Fruit fly (Drosophila melanogaster) whole organism, prepupa: ENCODE data around the gene Pstk.

ENCODE experiments used
- CG11294 ChIP-seq: fragments of 200-800 bp; sonication (Bioruptor generic); IDR thresholded peaks from 2 replicates; pipeline ENCODE4 v1.3.6; 2022; ENCODE audit warnings: missing biosample characterization, missing genetic modification characterization
- CG11762 ChIP-seq: fragments of 200-800 bp; sonication (Bioruptor generic); optimal IDR thresholded peaks from 3 replicates; lab custom pipeline; 2016; ENCODE audit warnings: missing biosample characterization, missing genetic modification characterization; ENCODE audit not compliant: insufficient read depth
- CG11902 ChIP-seq: fragments of 200-800 bp; sonication (Bioruptor generic); optimal IDR thresholded peaks from 3 replicates; lab custom pipeline; 2016; ENCODE audit warnings: missing biosample characterization, missing genetic modification characterization
- CG15336 ChIP-seq: fragments of 200-800 bp; sonication (Bioruptor generic); IDR thresholded peaks from 2 replicates; pipeline ENCODE4 v1.3.6; 2022; ENCODE audit warnings: missing biosample characterization, missing genetic modification characterization
- CG1621 ChIP-seq: fragments of 200-800 bp; sonication (Bioruptor generic); optimal IDR thresholded peaks from 3 replicates; lab custom pipeline; 2018; ENCODE audit warnings: missing biosample characterization, mild to moderate bottlenecking, missing genetic modification characterization
- CG16779 ChIP-seq: fragments of 200-800 bp; sonication (Bioruptor generic); optimal IDR thresholded peaks from 3 replicates; lab custom pipeline; 2017; ENCODE audit warnings: missing biosample characterization, mild to moderate bottlenecking, missing genetic modification characterization
- CG3032 ChIP-seq: fragments of 200-800 bp; optimal IDR thresholded peaks from 2 replicates; lab custom pipeline; 2019; ENCODE audit warnings: missing biosample characterization, mild to moderate bottlenecking, missing genetic modification characterization, moderate library complexity
- CG32006 ChIP-seq: fragments of 200-800 bp; sonication (Bioruptor generic); optimal IDR thresholded peaks from 3 replicates; lab custom pipeline; 2017; ENCODE audit warnings: missing biosample characterization, mild to moderate bottlenecking, missing genetic modification characterization
- CG34406 ChIP-seq: fragments of 200-800 bp; sonication (Bioruptor generic); optimal IDR thresholded peaks from 3 replicates; lab custom pipeline; 2016; ENCODE audit warnings: missing biosample characterization, missing genetic modification characterization
- CG3919 ChIP-seq: fragments of 200-800 bp; sonication (Bioruptor generic); optimal IDR thresholded peaks from 3 replicates; lab custom pipeline; 2016; ENCODE audit warnings: missing biosample characterization, missing genetic modification characterization
- CG6163 ChIP-seq: fragments of 200-800 bp; sonication (Bioruptor generic); IDR thresholded peaks from 3 replicates; pipeline ENCODE4 v1.3.6; 2022; ENCODE audit warnings: missing biosample characterization, missing genetic modification characterization
- CG6792 ChIP-seq: fragments of 200-800 bp; sonication (Bioruptor generic); optimal IDR thresholded peaks from 3 replicates; lab custom pipeline; 2016; ENCODE audit warnings: missing biosample characterization, missing genetic modification characterization
- CG6854 ChIP-seq: fragments of 200-800 bp; sonication (Bioruptor generic); optimal IDR thresholded peaks from 2 replicates; lab custom pipeline; 2017; ENCODE audit warnings: missing biosample characterization, mild to moderate bottlenecking, missing genetic modification characterization
- CG8119 ChIP-seq: fragments of 200-800 bp; sonication (Bioruptor generic); IDR thresholded peaks from 3 replicates; pipeline ENCODE4 v1.3.6; 2022; ENCODE audit warnings: missing biosample characterization, missing genetic modification characterization
- CG8632 ChIP-seq: fragments of 200-800 bp; sonication (Bioruptor generic); optimal IDR thresholded peaks from 3 replicates; lab custom pipeline; 2016; ENCODE audit warnings: missing biosample characterization, missing genetic modification characterization
- Eip75B ChIP-seq: fragments of 200-800 bp; sonication (Bioruptor generic); optimal IDR thresholded peaks from 3 replicates; lab custom pipeline; 2016; ENCODE audit warnings: missing biosample characterization, missing genetic modification characterization
- Eip93F ChIP-seq: fragments of 200-800 bp; sonication (Bioruptor generic); optimal IDR thresholded peaks from 2 replicates; lab custom pipeline; 2016; ENCODE audit warnings: missing biosample characterization, mild to moderate bottlenecking, missing genetic modification characterization
- Ets21C ChIP-seq: fragments of 200-800 bp; sonication (Bioruptor generic); optimal IDR thresholded peaks from 3 replicates; lab custom pipeline; 2016; ENCODE audit warnings: missing biosample characterization, missing genetic modification characterization
- Ets96B ChIP-seq: fragments of 200-800 bp; optimal IDR thresholded peaks from 2 replicates; lab custom pipeline; 2019; ENCODE audit warnings: missing biosample characterization, mild to moderate bottlenecking, missing genetic modification characterization, moderate library complexity
- Gug ChIP-seq: fragments of 200-800 bp; sonication (Bioruptor generic); IDR thresholded peaks from 2 replicates; pipeline ENCODE4 v1.3.6; 2022; ENCODE audit warnings: missing biosample characterization, missing genetic modification characterization
- Hr38 ChIP-seq: sonication (Bioruptor generic); optimal IDR thresholded peaks from 2 replicates; lab custom pipeline; 2016; ENCODE audit warnings: missing biosample characterization, missing genetic modification characterization
- Hr39 ChIP-seq: fragments of 200-800 bp; sonication (Bioruptor generic); optimal IDR thresholded peaks from 2 replicates; lab custom pipeline; 2016; ENCODE audit warnings: missing biosample characterization, missing genetic modification characterization
- Smox ChIP-seq: fragments of 200-800 bp; sonication (Bioruptor generic); optimal IDR thresholded peaks from 3 replicates; lab custom pipeline; 2016; ENCODE audit warnings: missing biosample characterization, missing genetic modification characterization
- Sox14 ChIP-seq: fragments of 200-800 bp; sonication (Bioruptor generic); optimal IDR thresholded peaks from 3 replicates; lab custom pipeline; 2016; ENCODE audit warnings: missing biosample characterization, missing genetic modification characterization
- Sox15 ChIP-seq: fragments of 200-800 bp; sonication (Bioruptor generic); optimal IDR thresholded peaks from 3 replicates; lab custom pipeline; 2016; ENCODE audit warnings: missing biosample characterization, missing genetic modification characterization
- achi ChIP-seq: fragments of 200-800 bp; sonication (Bioruptor generic); optimal IDR thresholded peaks from 3 replicates; lab custom pipeline; 2016; ENCODE audit warnings: missing biosample characterization, missing genetic modification characterization
- acj6 ChIP-seq: fragments of 200-800 bp; sonication (Bioruptor generic); optimal IDR thresholded peaks from 3 replicates; lab custom pipeline; 2016; ENCODE audit warnings: missing biosample characterization, missing genetic modification characterization
- cyc ChIP-seq: fragments of 200-800 bp; sonication (Bioruptor generic); optimal IDR thresholded peaks from 3 replicates; lab custom pipeline; 2016; ENCODE audit warnings: missing biosample characterization, missing genetic modification characterization
- dac ChIP-seq: fragments of 200-800 bp; sonication (Bioruptor generic); optimal IDR thresholded peaks from 2 replicates; lab custom pipeline; 2017; ENCODE audit warnings: missing biosample characterization, mild to moderate bottlenecking, missing genetic modification characterization
- eg ChIP-seq: fragments of 200-800 bp; sonication (Bioruptor generic); IDR thresholded peaks from 3 replicates; pipeline ENCODE4 v1.3.6; 2022; ENCODE audit warnings: missing biosample characterization, missing genetic modification characterization
- esn ChIP-seq: fragments of 200-800 bp; sonication (Bioruptor generic); optimal IDR thresholded peaks from 2 replicates; lab custom pipeline; 2016; ENCODE audit warnings: missing biosample characterization, mild to moderate bottlenecking, missing genetic modification characterization, moderate library complexity
- fd59A ChIP-seq: fragments of 200-800 bp; sonication (Bioruptor generic); optimal IDR thresholded peaks from 2 replicates; lab custom pipeline; 2017; ENCODE audit warnings: missing biosample characterization, mild to moderate bottlenecking, missing genetic modification characterization, missing genetic modification reagents
- fkh ChIP-seq: fragments of 200-800 bp; sonication (Bioruptor generic); optimal IDR thresholded peaks from 3 replicates; lab custom pipeline; 2017; ENCODE audit warnings: missing biosample characterization, mild to moderate bottlenecking, missing genetic modification characterization, moderate library complexity
- lz ChIP-seq: fragments of 200-800 bp; sonication (Bioruptor generic); optimal IDR thresholded peaks from 3 replicates; lab custom pipeline; 2016; ENCODE audit warnings: missing biosample characterization, missing genetic modification characterization
- salr ChIP-seq, 2 experiments: fragments of 200-800 bp; sonication (Bioruptor generic); optimal IDR thresholded peaks; 3 replicates each; lab custom pipeline; 2016 to 2018; ENCODE audit warnings: missing biosample characterization in 2 of 2, missing genetic modification characterization in 2 of 2, mild to moderate bottlenecking in 1 of 2

The Pstk gene

dm6 chrX:19622924-19623323 is 4.6 kb upstream of the Pstk start, which contains the start of the genes Naa20A and MKP-4:
TSS of gene Naa20A (minus strand) at chrX:19623074.
TSS of gene MKP-4 (plus strand) at chrX:19623114.
- no peak for TF ChIP-seq fkh (GFP tag; lab: Kevin White, UChicago)
- TF ChIP-seq esn: peak; percentile 15
- no peak for TF ChIP-seq CG11294
- no peak for TF ChIP-seq Hr39
- TF ChIP-seq CG8632 (GFP tag; lab: Kevin White, UChicago): no peak
- TF ChIP-seq acj6 (GFP tag; lab: Kevin White, UChicago): no peak
- no peak for TF ChIP-seq Hr38 (GFP tag; lab: Kevin White, UChicago)

- TF ChIP-seq Sox14 (GFP tag; lab: Kevin White, UChicago): no peak
- TF ChIP-seq eg (GFP tag; lab: Robert Waterston, UW): no peak
- TF ChIP-seq CG8632 (GFP tag; lab: Kevin White, UChicago): no peak
- TF ChIP-seq Ets96B (tag; lab: Kevin White, UChicago): no peak
- TF ChIP-seq CG16779: no peak
- no peak for TF ChIP-seq CG1621 (tag; lab: Kevin White, UChicago)
- TF ChIP-seq CG11762 (GFP tag; lab: Kevin White, UChicago): no peak
- TF ChIP-seq Hr38 (GFP tag; lab: Kevin White, UChicago): no peak
- no peak for TF ChIP-seq fd59A (GFP tag; lab: Kevin White, UChicago)
- TF ChIP-seq Smox (GFP tag; lab: Kevin White, UChicago): no peak
- TF ChIP-seq esn: no peak
- TF ChIP-seq Sox15 (GFP tag; lab: Kevin White, UChicago): no peak
- TF ChIP-seq Gug: no peak
- no peak for TF ChIP-seq CG32006 (GFP tag; lab: Kevin White, UChicago)
Observed at dm6 chrX:19621145-19621544, 2.8 kb upstream of the Pstk start, which contains the start of gene CG14221. TSS of gene CG14221 (minus strand) at chrX:19621245.

dm6 chrX:19615990-19616663 is 2.2 kb downstream of the Pstk start, which contains the start of gene CG14210:
TSS of gene CG14210 (plus strand) at chrX:19616196.
- TF ChIP-seq CG6163: no peak
- TF ChIP-seq CG3919 (GFP tag; lab: Kevin White, UChicago): no peak
- no peak for TF ChIP-seq CG11902 (GFP tag; lab: Kevin White, UChicago)
- TF ChIP-seq Sox15 (GFP tag; lab: Kevin White, UChicago): no peak
- TF ChIP-seq Hr38 (GFP tag; lab: Kevin White, UChicago): no peak
- TF ChIP-seq CG32006 (GFP tag; lab: Kevin White, UChicago): no peak
- no peak for TF ChIP-seq salr (GFP tag; optimal IDR thresholded peaks at IDR 0.05; lab: Kevin White, UChicago)
- TF ChIP-seq Eip75B: no peak
- no peak for TF ChIP-seq lz (GFP tag; lab: Kevin White, UChicago)
- TF ChIP-seq CG3032: no peak
- TF ChIP-seq Eip93F (GFP tag; lab: Kevin White, UChicago): no peak
- TF ChIP-seq Ets96B (tag; lab: Kevin White, UChicago): no peak
- no peak for TF ChIP-seq CG6854 (GFP tag; lab: Kevin White, UChicago)
- TF ChIP-seq CG8119 (GFP tag; lab: Robert Waterston, UW): no peak

- TF ChIP-seq Ets21C (GFP tag; lab: Kevin White, UChicago) (no peak), dac (GFP tag; lab: Kevin White, UChicago) (no peak), CG6163 (peak; percentile 56; the same call in 1 of the 3 replicates), Eip75B (no peak), CG1621 (tag; lab: Kevin White, UChicago) (peak; percentile 63), Eip93F (GFP tag; lab: Kevin White, UChicago) (no peak), Smox (GFP tag; lab: Kevin White, UChicago) (no peak), cyc (GFP tag; lab: Kevin White, UChicago) (peak; percentile 1), eg (GFP tag; lab: Robert Waterston, UW) (no peak; the same call in 1 of the 3 replicates), esn (peak; percentile 70), CG6854 (GFP tag; lab: Kevin White, UChicago) (peak; percentile 64), achi (no peak), CG6792 (GFP tag; lab: Kevin White, UChicago) (peak; percentile 30), acj6 (GFP tag; lab: Kevin White, UChicago) (no peak), CG15336 (GFP tag; lab: Robert Waterston, UW) (no peak), fkh (GFP tag; lab: Kevin White, UChicago) (peak; percentile 29), CG34406 (GFP tag; lab: Kevin White, UChicago) (peak; percentile 49), lz (GFP tag; lab: Kevin White, UChicago) (peak; percentile 44), Gug (no peak), CG32006 (GFP tag; lab: Kevin White, UChicago) (no peak)
Observed at dm6 chrX:19613473-19613872, 4.9 kb downstream of the Pstk start.
